Worm (Caenorhabditis elegans): Measurements from ENCODE around the gene nduc-2.

DNA sequence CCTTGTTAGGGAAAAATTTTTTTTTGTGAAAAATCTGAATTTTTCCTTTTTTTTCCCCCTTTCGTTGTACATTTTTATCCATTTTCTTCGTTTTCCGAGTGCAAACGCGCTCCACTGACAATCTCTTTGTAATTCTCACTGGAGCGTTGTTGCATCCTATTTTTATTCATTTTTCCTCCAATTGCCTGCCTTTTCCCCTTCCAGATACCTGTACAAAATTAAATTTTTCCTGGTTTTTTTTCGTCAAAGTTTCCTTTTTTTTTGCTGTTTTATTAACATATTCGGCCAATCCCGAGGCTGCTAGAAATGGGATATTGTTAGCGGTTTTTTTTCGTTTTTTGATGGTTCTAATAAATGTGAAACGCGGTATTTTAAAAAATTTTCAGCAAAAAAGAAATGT lies 24.8 kb downstream of the nduc-2 start:
- TF ChIP-seq flt-1 (GFP tag; IDR thresholded peaks at IDR 0.05): no peak
- TF ChIP-seq ama-1 (optimal IDR thresholded peaks at IDR 0.05): no peak
